Worm (Caenorhabditis elegans): ENCODE results near the gene arp-6.

Gene arp-6

ce11 chrII:8065985-8066384, 28.8 kb upstream of the arp-6 start, which contains the start of gene pdha-1:
pdha-1 (plus strand) TSS chrII:8066285.
- TF ChIP-seq ama-1 (optimal IDR thresholded peaks at IDR 0.05): no peak
- TF ChIP-seq aly-1 (tag; optimal IDR thresholded peaks at IDR 0.05): no peak
- no peak for TF ChIP-seq tra-4 (tag; optimal IDR thresholded peaks at IDR 0.05)
- no peak for TF ChIP-seq ceh-13 (GFP tag; optimal IDR thresholded peaks at IDR 0.05)
- TF ChIP-seq tbx-11 (GFP tag; IDR thresholded peaks at IDR 0.05): no peak
- no peak for TF ChIP-seq ets-7 (tag; optimal IDR thresholded peaks at IDR 0.05)
- TF ChIP-seq hmg-4 (GFP tag; optimal IDR thresholded peaks at IDR 0.05): no peak
- no peak for TF ChIP-seq ceh-36 (tag; optimal IDR thresholded peaks at IDR 0.05)

- peak; percentile 14 for TF ChIP-seq ets-7 (tag; optimal IDR thresholded peaks at IDR 0.05)
- TF ChIP-seq scrt-1 (GFP tag; IDR thresholded peaks at IDR 0.05): 0 out of 2 replicates have a peak, but pooled peaks have one; percentile 23
- TF ChIP-seq hmbx-1 (tag; optimal IDR thresholded peaks at IDR 0.05): no peak
Measured at ce11 chrII:8062334-8062791, 25.2 kb upstream of the arp-6 start, which contains the start of gene ufd-2. ufd-2 (plus strand) TSS chrII:8062741.

- TF ChIP-seq ets-7 (tag; optimal IDR thresholded peaks at IDR 0.05) (no peak), flt-1 (GFP tag; IDR thresholded peaks at IDR 0.05) (no peak), ceh-36 (tag; optimal IDR thresholded peaks at IDR 0.05) (no peak), scrt-1 (GFP tag; IDR thresholded peaks at IDR 0.05) (no peak), hmbx-1 (tag; optimal IDR thresholded peaks at IDR 0.05) (no peak), sea-1 (GFP tag; conservative IDR thresholded peaks at IDR 0.05) (no peak), tra-4 (tag; optimal IDR thresholded peaks at IDR 0.05) (no peak)
Measured at ce11 chrII:8059532-8059931, 22.4 kb upstream of the arp-6 start.

ce11 chrII:8058769-8059168, 21.6 kb upstream of the arp-6 start, which contains the start of gene T05H10.8:
T05H10.8 (plus strand) TSS chrII:8059069.
- TF ChIP-seq ets-7 (tag; optimal IDR thresholded peaks at IDR 0.05): no peak
- no peak for TF ChIP-seq flt-1 (GFP tag; IDR thresholded peaks at IDR 0.05)
- TF ChIP-seq ama-1 (optimal IDR thresholded peaks at IDR 0.05): no peak
- no peak for TF ChIP-seq F13C5.2 (tag; optimal IDR thresholded peaks at IDR 0.05)
- no peak for TF ChIP-seq sea-1 (GFP tag; conservative IDR thresholded peaks at IDR 0.05)
- no peak for TF ChIP-seq hmbx-1 (tag; optimal IDR thresholded peaks at IDR 0.05)
- TF ChIP-seq tbx-37 (GFP tag; conservative IDR thresholded peaks at IDR 0.05): no peak
- TF ChIP-seq tbx-11 (GFP tag; IDR thresholded peaks at IDR 0.05): no peak
- TF ChIP-seq pes-1 (GFP tag; IDR thresholded peaks at IDR 0.05): no peak
- TF ChIP-seq scrt-1 (GFP tag; IDR thresholded peaks at IDR 0.05): no peak
- TF ChIP-seq tra-4 (tag; optimal IDR thresholded peaks at IDR 0.05): no peak
- no peak for TF ChIP-seq B0310.2 (tag; optimal IDR thresholded peaks at IDR 0.05)

DNA sequence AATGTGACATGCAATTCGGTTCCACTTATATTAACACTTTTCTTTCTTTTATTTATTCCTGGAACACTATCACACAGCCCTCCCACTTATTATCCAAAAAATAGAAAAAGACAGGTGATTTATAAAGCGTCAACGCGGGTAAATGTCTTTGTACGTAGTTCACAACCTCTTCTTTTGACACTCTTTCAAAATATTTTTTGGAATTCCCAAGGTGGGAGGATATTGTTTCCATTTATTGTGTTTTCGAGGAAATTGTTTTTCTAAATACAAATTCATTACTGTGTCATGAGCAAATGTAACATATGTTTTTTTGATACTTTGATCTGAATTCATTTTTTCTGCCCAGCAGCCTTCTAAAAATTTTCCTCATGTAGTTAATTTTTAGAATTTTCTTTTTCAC, 20.8 kb upstream of the arp-6 start:
- no peak for TF ChIP-seq aly-1 (tag; optimal IDR thresholded peaks at IDR 0.05)
- TF ChIP-seq ceh-13 (GFP tag; optimal IDR thresholded peaks at IDR 0.05): no peak

ce11 chrII:8052850-8053249, 15.7 kb upstream of the arp-6 start, which contains the start of gene T05H10.4:
T05H10.4 (plus strand) TSS chrII:8053150.
- TF ChIP-seq hnd-1 (tag; optimal IDR thresholded peaks at IDR 0.05): no peak
- no peak for TF ChIP-seq tbx-37 (GFP tag; conservative IDR thresholded peaks at IDR 0.05)
- no peak for TF ChIP-seq ama-1 (optimal IDR thresholded peaks at IDR 0.05)
- no peak for TF ChIP-seq pes-1 (GFP tag; IDR thresholded peaks at IDR 0.05)
- no peak for TF ChIP-seq flt-1 (GFP tag; IDR thresholded peaks at IDR 0.05)
- no peak for TF ChIP-seq ceh-13 (GFP tag; optimal IDR thresholded peaks at IDR 0.05)
- no peak for TF ChIP-seq scrt-1 (GFP tag; IDR thresholded peaks at IDR 0.05)

ce11 chrII:8052172-8052571, 15.0 kb upstream of the arp-6 start:
- no peak for TF ChIP-seq B0310.2 (tag; optimal IDR thresholded peaks at IDR 0.05)
- TF ChIP-seq tbx-37 (GFP tag; conservative IDR thresholded peaks at IDR 0.05): no peak
- no peak for TF ChIP-seq tra-4 (tag; optimal IDR thresholded peaks at IDR 0.05)
- no peak for TF ChIP-seq ets-7 (tag; optimal IDR thresholded peaks at IDR 0.05)
- TF ChIP-seq hmbx-1 (tag; optimal IDR thresholded peaks at IDR 0.05): no peak

- TF ChIP-seq B0310.2 (tag; optimal IDR thresholded peaks at IDR 0.05) (no peak), flt-1 (GFP tag; IDR thresholded peaks at IDR 0.05) (no peak), hmg-4 (GFP tag; optimal IDR thresholded peaks at IDR 0.05) (no peak), ets-7 (tag; optimal IDR thresholded peaks at IDR 0.05) (no peak), scrt-1 (GFP tag; IDR thresholded peaks at IDR 0.05) (no peak), tbx-37 (GFP tag; conservative IDR thresholded peaks at IDR 0.05) (no peak), tbx-11 (GFP tag; IDR thresholded peaks at IDR 0.05) (no peak), aly-1 (tag; optimal IDR thresholded peaks at IDR 0.05) (no peak), pes-1 (GFP tag; IDR thresholded peaks at IDR 0.05) (no peak), hmbx-1 (tag; optimal IDR thresholded peaks at IDR 0.05) (no peak)
Measured at ce11 chrII:8051330-8051729, 14.2 kb upstream of the arp-6 start.

DNA sequence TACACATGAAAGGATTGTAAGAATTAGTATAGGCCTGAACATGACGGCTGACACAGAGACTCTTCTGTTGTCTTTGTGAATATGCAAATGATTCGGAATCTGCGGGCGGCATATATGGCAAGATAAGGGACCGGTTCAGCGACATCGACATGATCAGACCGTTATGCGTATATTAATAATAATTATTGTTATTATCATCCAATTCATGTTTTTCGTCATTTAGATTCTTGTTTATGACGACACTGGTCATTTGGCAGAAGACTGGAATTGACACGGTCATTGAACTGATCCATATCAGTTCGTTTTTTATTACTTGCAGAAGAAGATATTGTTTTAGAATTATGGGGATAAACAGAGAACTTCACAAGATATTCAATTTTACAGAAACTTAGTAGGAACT, 13.3 kb upstream of the arp-6 start, which contains the start of gene mtre-1:
mtre-1 (minus strand) TSS at position 101 of the 400 bp plus-strand sequence.
- TF ChIP-seq ceh-36 (tag; optimal IDR thresholded peaks at IDR 0.05) (no peak), ets-7 (tag; optimal IDR thresholded peaks at IDR 0.05) (no peak), hnd-1 (tag; optimal IDR thresholded peaks at IDR 0.05) (no peak), sea-1 (GFP tag; conservative IDR thresholded peaks at IDR 0.05) (no peak), tra-4 (tag; optimal IDR thresholded peaks at IDR 0.05) (no peak), hmg-4 (GFP tag; optimal IDR thresholded peaks at IDR 0.05) (no peak), aly-1 (tag; optimal IDR thresholded peaks at IDR 0.05) (no peak), F13C5.2 (tag; optimal IDR thresholded peaks at IDR 0.05) (no peak), ceh-13 (GFP tag; optimal IDR thresholded peaks at IDR 0.05) (no peak), B0310.2 (tag; optimal IDR thresholded peaks at IDR 0.05) (no peak)
